Worm (Caenorhabditis elegans) whole organism, early embryonic: ENCODE measurements around the gene nhr-97.

ENCODE experiments used
- ama-1 ChIP-seq: fragments of 150-350 bp; optimal IDR thresholded peaks from 2 replicates; lab custom pipeline; 2014
- pes-1 ChIP-seq: fragments of 200-800 bp; sonication (Bioruptor generic); IDR thresholded peaks from 2 replicates; pipeline ENCODE4 v1.3.6; 2022; ENCODE audit warnings: missing genetic modification reagents, missing genetic modification characterization, missing compliant biosample characterization
- sea-1 ChIP-seq: fragments of 200-800 bp; sonication (Bioruptor generic); conservative IDR thresholded peaks from 2 replicates; pipeline ENCODE4 v1.3.6; 2022; ENCODE audit warnings: missing genetic modification characterization, missing compliant biosample characterization

DNA sequence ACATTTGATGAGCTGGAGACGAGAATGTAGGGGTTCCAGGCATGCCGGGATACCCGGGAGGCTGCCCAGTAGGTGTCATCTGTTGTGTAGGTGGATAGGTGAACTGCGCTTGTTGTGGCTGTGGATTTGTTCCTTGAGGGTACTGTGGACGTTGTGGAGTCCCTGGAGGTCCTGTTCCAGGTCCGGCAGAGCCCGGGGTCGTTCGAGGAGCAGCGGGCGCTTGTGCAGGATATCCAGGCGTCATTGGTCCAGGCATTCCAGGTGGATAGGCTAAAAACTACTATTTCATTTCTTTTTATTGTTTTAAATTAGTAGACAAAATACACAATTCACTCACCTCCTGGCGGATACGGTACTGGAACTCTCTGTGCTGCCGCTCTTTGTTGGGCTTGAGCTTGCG is 37.8 kb downstream of the nhr-97 start:
- TF ChIP-seq sea-1 (GFP tag; lab: Robert Waterston, UW): no peak
- TF ChIP-seq ama-1: no peak
- no peak for TF ChIP-seq pes-1 (GFP tag; lab: Robert Waterston, UW)
